Worm (Caenorhabditis elegans) whole organism, young adult: Measurements from ENCODE around the gene abcf-3.

ENCODE experiments used
- B0019.2 ChIP-seq: fragments of 200-800 bp; sonication (Bioruptor generic); conservative IDR thresholded peaks from 2 replicates; pipeline ENCODE4 v1.3.6; 2022; ENCODE audit warnings: missing genetic modification reagents, missing genetic modification characterization, missing compliant biosample characterization
- B0261.1 ChIP-seq: sonication (generic microtip); optimal IDR thresholded peaks from 2 replicates; lab custom pipeline; 2016; ENCODE audit warnings: mild to moderate bottlenecking, missing genetic modification characterization, moderate library complexity, missing compliant biosample characterization
- F10E7.11 ChIP-seq: sonication (generic microtip); optimal IDR thresholded peaks from 2 replicates; lab custom pipeline; 2017; ENCODE audit warnings: mild to moderate bottlenecking, missing genetic modification characterization, moderate library complexity, missing compliant biosample characterization
- F23B12.7 ChIP-seq: sonication (generic microtip); optimal IDR thresholded peaks from 2 replicates; lab custom pipeline; 2017; ENCODE audit warnings: missing genetic modification characterization, mild to moderate bottlenecking, missing compliant biosample characterization, antibody characterized with exemption, moderate library complexity; ENCODE audit not compliant: insufficient read depth
- F33H1.4 ChIP-seq: fragments of 200-800 bp; sonication (Bioruptor generic); IDR thresholded peaks from 2 replicates; pipeline ENCODE4 v1.3.6; 2022; ENCODE audit warnings: missing genetic modification reagents, missing genetic modification characterization, missing compliant biosample characterization
- F49E8.2 ChIP-seq: sonication (generic microtip); optimal IDR thresholded peaks from 3 replicates; lab custom pipeline; 2017; ENCODE audit warnings: missing genetic modification characterization, mild to moderate bottlenecking, missing compliant biosample characterization, antibody characterized with exemption, moderate library complexity; ENCODE audit not compliant: insufficient read depth
- F52B5.7 ChIP-seq: sonication (generic microtip); optimal IDR thresholded peaks from 2 replicates; lab custom pipeline; 2016; ENCODE audit warnings: mild to moderate bottlenecking, missing genetic modification characterization, missing compliant biosample characterization
- F55B11.4 ChIP-seq: sonication (generic microtip); optimal IDR thresholded peaks from 2 replicates; lab custom pipeline; 2016; ENCODE audit warnings: missing compliant biosample characterization, missing genetic modification characterization, borderline replicate concordance; ENCODE audit not compliant: insufficient read depth
- F57C9.4 ChIP-seq: sonication (generic microtip); optimal IDR thresholded peaks from 2 replicates; lab custom pipeline; 2017; ENCODE audit warnings: mild to moderate bottlenecking, missing genetic modification characterization, missing compliant biosample characterization
- K12H6.12 ChIP-seq: fragments of 200-800 bp; sonication (Bioruptor generic); optimal IDR thresholded peaks from 2 replicates; lab custom pipeline; 2018; ENCODE audit warnings: mild to moderate bottlenecking, missing genetic modification characterization, missing compliant biosample characterization
- T26A5.8 ChIP-seq: sonication (generic microtip); optimal IDR thresholded peaks from 2 replicates; lab custom pipeline; 2016; ENCODE audit warnings: missing genetic modification characterization, missing compliant biosample characterization
- Y56A3A.18 ChIP-seq: fragments of 200-800 bp; sonication (Bioruptor generic); IDR thresholded peaks from 2 replicates; pipeline ENCODE4 v1.3.6; 2022; ENCODE audit warnings: missing genetic modification reagents, missing genetic modification characterization, missing compliant biosample characterization
- Y95B8A.8 ChIP-seq: fragments of 200-800 bp; sonication (Bioruptor generic); IDR thresholded peaks from 2 replicates; pipeline ENCODE4 v1.3.6; 2022; ENCODE audit warnings: missing genetic modification reagents, missing genetic modification characterization, missing compliant biosample characterization
- akir-1 ChIP-seq: fragments of 200-800 bp; sonication (Bioruptor generic); optimal IDR thresholded peaks from 2 replicates; lab custom pipeline; 2018; ENCODE audit warnings: mild to moderate bottlenecking, missing genetic modification characterization, moderate library complexity, missing compliant biosample characterization
- athp-1 ChIP-seq: sonication (generic microtip); optimal IDR thresholded peaks from 2 replicates; lab custom pipeline; 2017; ENCODE audit warnings: mild to moderate bottlenecking, missing genetic modification characterization, missing compliant biosample characterization
- bed-1 ChIP-seq: fragments of 200-800 bp; sonication (Bioruptor generic); IDR thresholded peaks from 2 replicates; pipeline ENCODE4 v1.3.6; 2022; ENCODE audit warnings: missing genetic modification reagents, missing genetic modification characterization, missing compliant biosample characterization
- ccch-3 ChIP-seq: fragments of 200-800 bp; sonication (Bioruptor generic); optimal IDR thresholded peaks from 2 replicates; lab custom pipeline; 2018; ENCODE audit warnings: mild to moderate bottlenecking, missing genetic modification characterization, missing compliant biosample characterization
- cebp-1 ChIP-seq, 2 experiments: fragments of 200-800 bp in 1 of 2; sonication (Bioruptor generic) in 1 of 2; sonication (generic microtip) in 1 of 2; IDR thresholded peaks in 1 of 2; optimal IDR thresholded peaks in 1 of 2; 2 replicates each; pipeline versions ENCODE4 v1.3.6 to Lab custom; 2017 to 2022; ENCODE audit warnings: missing compliant biosample characterization in 2 of 2, missing genetic modification characterization in 2 of 2, mild to moderate bottlenecking in 1 of 2, missing genetic modification reagents in 1 of 2, moderate library complexity in 1 of 2
- ceh-79 ChIP-seq: sonication (generic microtip); optimal IDR thresholded peaks from 2 replicates; lab custom pipeline; 2017; ENCODE audit warnings: mild to moderate bottlenecking, missing genetic modification characterization, missing compliant biosample characterization
- ceh-91 ChIP-seq: fragments of 200-800 bp; sonication (Bioruptor generic); IDR thresholded peaks from 2 replicates; pipeline ENCODE4 v1.3.6; 2022; ENCODE audit warnings: missing genetic modification reagents, missing genetic modification characterization, missing compliant biosample characterization
- egrh-3 ChIP-seq: fragments of 200-800 bp; sonication (Bioruptor generic); IDR thresholded peaks from 2 replicates; pipeline ENCODE4 v1.3.6; 2022; ENCODE audit warnings: missing genetic modification reagents, missing genetic modification characterization, missing compliant biosample characterization
- ekl-4 ChIP-seq: fragments of 200-800 bp; sonication (Bioruptor generic); IDR thresholded peaks from 2 replicates; pipeline ENCODE4 v1.3.6; 2022; ENCODE audit warnings: missing genetic modification reagents, missing genetic modification characterization, missing compliant biosample characterization
- fkh-3 ChIP-seq: sonication (generic microtip); optimal IDR thresholded peaks from 2 replicates; lab custom pipeline; 2016; ENCODE audit warnings: mild to moderate bottlenecking, missing genetic modification characterization, missing compliant biosample characterization
- him-1 ChIP-seq: sonication (generic microtip); optimal IDR thresholded peaks from 2 replicates; lab custom pipeline; 2016; ENCODE audit warnings: missing genotype, missing genetic modification reagents, missing genetic modification characterization, missing compliant biosample characterization
- hmg-20 ChIP-seq: fragments of 200-800 bp; sonication (Bioruptor generic); IDR thresholded peaks from 2 replicates; pipeline ENCODE4 v1.3.6; 2022; ENCODE audit warnings: missing genetic modification reagents, missing genetic modification characterization, missing compliant biosample characterization
- lin-26 ChIP-seq: fragments of 200-800 bp; sonication (Bioruptor generic); IDR thresholded peaks from 2 replicates; pipeline ENCODE4 v1.3.6; 2022; ENCODE audit warnings: missing genetic modification reagents, missing genetic modification characterization, missing compliant biosample characterization
- lin-54 ChIP-seq: fragments of 200-800 bp; sonication (Bioruptor generic); optimal IDR thresholded peaks from 2 replicates; lab custom pipeline; 2018; ENCODE audit warnings: mild to moderate bottlenecking, missing genetic modification characterization, missing compliant biosample characterization
- lsl-1 ChIP-seq: fragments of 200-800 bp; sonication (Bioruptor generic); optimal IDR thresholded peaks from 2 replicates; lab custom pipeline; 2018; ENCODE audit warnings: mild to moderate bottlenecking, missing genetic modification characterization, moderate library complexity, missing compliant biosample characterization
- lsy-27 ChIP-seq: sonication (generic microtip); optimal IDR thresholded peaks from 2 replicates; lab custom pipeline; 2017; ENCODE audit warnings: missing genetic modification characterization, mild to moderate bottlenecking, missing compliant biosample characterization, antibody characterized with exemption, missing genotype, borderline replicate concordance; ENCODE audit not compliant: insufficient read depth
- madf-3 ChIP-seq: fragments of 200-800 bp; sonication (Bioruptor generic); IDR thresholded peaks from 2 replicates; pipeline ENCODE4 v1.3.6; 2022; ENCODE audit warnings: missing genetic modification reagents, missing genetic modification characterization, missing compliant biosample characterization
- mel-28 ChIP-seq: sonication (generic microtip); optimal IDR thresholded peaks from 2 replicates; lab custom pipeline; 2016; ENCODE audit warnings: borderline replicate concordance, mild to moderate bottlenecking, missing genetic modification characterization, missing compliant biosample characterization
- mes-4 ChIP-seq: sonication (generic microtip); optimal IDR thresholded peaks from 2 replicates; lab custom pipeline; 2016; ENCODE audit warnings: missing genotype, missing genetic modification characterization, missing compliant biosample characterization
- nfya-2 ChIP-seq: fragments of 200-800 bp; sonication (Bioruptor generic); IDR thresholded peaks from 2 replicates; pipeline ENCODE4 v1.3.6; 2022; ENCODE audit warnings: missing genetic modification reagents, missing genetic modification characterization, missing compliant biosample characterization
- nfyb-1 ChIP-seq: fragments of 200-800 bp; sonication (Bioruptor generic); IDR thresholded peaks from 2 replicates; pipeline ENCODE4 v1.3.6; 2022; ENCODE audit warnings: missing genetic modification reagents, missing genetic modification characterization, missing compliant biosample characterization
- nhr-120 ChIP-seq: fragments of 200-800 bp; sonication (Bioruptor generic); IDR thresholded peaks from 2 replicates; pipeline ENCODE4 v1.3.6; 2022; ENCODE audit warnings: missing genetic modification characterization, missing compliant biosample characterization
- nhr-179 ChIP-seq: sonication (generic microtip); optimal IDR thresholded peaks from 2 replicates; lab custom pipeline; 2016; ENCODE audit warnings: mild to moderate bottlenecking, missing genetic modification characterization, missing compliant biosample characterization
- snpc-1.3 ChIP-seq: sonication (generic microtip); optimal IDR thresholded peaks from 2 replicates; lab custom pipeline; 2017; ENCODE audit warnings: missing genetic modification characterization, mild to moderate bottlenecking, missing compliant biosample characterization, antibody characterized with exemption, moderate library complexity, missing genotype, missing genetic modification reagents; ENCODE audit not compliant: insufficient read depth
- snpc-4 ChIP-seq, 5 experiments: fragments of 150-350 bp in 1 of 5; sonication (generic microtip) in 4 of 5; optimal IDR thresholded peaks; 2 replicates each; lab custom pipeline; 2014 to 2018; ENCODE audit warnings: missing genetic modification characterization in 5 of 5, missing biosample characterization in 3 of 5, antibody characterized with exemption in 2 of 5, mild to moderate bottlenecking in 2 of 5, missing compliant biosample characterization in 2 of 5, missing genotype in 2 of 5, moderate library complexity in 2 of 5, missing genetic modification reagents in 1 of 5
- tlf-1 ChIP-seq: fragments of 200-800 bp; sonication (Bioruptor generic); optimal IDR thresholded peaks from 2 replicates; lab custom pipeline; 2018; ENCODE audit warnings: mild to moderate bottlenecking, missing genetic modification characterization, missing compliant biosample characterization
- xnd-1 ChIP-seq: sonication (generic microtip); optimal IDR thresholded peaks from 2 replicates; lab custom pipeline; 2016; ENCODE audit warnings: missing genotype, missing genetic modification reagents, missing genetic modification characterization, missing compliant biosample characterization
- zfh-2 ChIP-seq: fragments of 200-800 bp; sonication (Bioruptor generic); conservative IDR thresholded peaks from 2 replicates; pipeline ENCODE4 v1.3.6; 2022; ENCODE audit warnings: missing genetic modification reagents, missing genetic modification characterization, missing compliant biosample characterization
- ztf-18 ChIP-seq: sonication (generic microtip); optimal IDR thresholded peaks from 2 replicates; lab custom pipeline; 2016; ENCODE audit warnings: missing genotype, mild to moderate bottlenecking, missing genetic modification characterization, missing compliant biosample characterization
- ztf-26 ChIP-seq: sonication (generic microtip); optimal IDR thresholded peaks from 2 replicates; lab custom pipeline; 2017; ENCODE audit warnings: missing genetic modification characterization, missing compliant biosample characterization
- ztf-28 ChIP-seq: fragments of 200-800 bp; sonication (Bioruptor generic); IDR thresholded peaks from 2 replicates; pipeline ENCODE4 v1.3.6; 2022; ENCODE audit warnings: missing genetic modification reagents, missing genetic modification characterization, missing compliant biosample characterization

abcf-3 gene

DNA sequence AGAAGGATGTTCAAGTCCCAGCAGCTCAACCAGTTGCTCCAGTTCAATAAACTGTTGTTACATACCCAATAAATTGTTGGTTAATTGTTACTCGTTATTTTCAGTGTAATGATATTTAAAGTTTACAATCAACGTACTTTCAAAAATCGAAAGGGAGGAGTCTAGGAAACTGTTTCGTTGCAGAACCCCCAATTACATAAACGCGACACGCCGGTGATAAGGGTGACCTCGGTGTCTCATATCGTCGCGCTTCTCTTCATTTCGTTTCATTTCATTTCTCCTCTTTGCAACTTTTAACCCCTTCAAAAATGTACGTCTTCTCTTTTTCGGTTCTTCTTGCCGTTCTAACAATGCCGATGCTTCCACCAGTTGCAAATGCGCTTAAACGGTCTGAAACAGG, 34.7 kb downstream of the abcf-3 start, which contains the start of gene C23G10.2 (continued):
- TF ChIP-seq ccch-3 (GFP tag; lab: Kevin White, UChicago) (no peak), K12H6.12 (tag; lab: Kevin White, UChicago) (no peak), B0019.2 (GFP tag; lab: Robert Waterston, UW) (no peak), ztf-26 (tag; lab: Kevin White, UChicago) (no peak), madf-3 (peak; percentile 58; the same call in 1 of the 2 replicates), F52B5.7 (tag; lab: Kevin White, UChicago) (no peak), zfh-2 (GFP tag; lab: Robert Waterston, UW) (0 out of 2 replicates have a peak, but pooled peaks have one; percentile 7), athp-1 (tag; lab: Kevin White, UChicago) (no peak), egrh-3 (GFP tag; lab: Robert Waterston, UW) (no peak), snpc-1.3 (tag; lab: Kevin White, UChicago) (peak; percentile 42), F55B11.4 (tag; lab: Kevin White, UChicago) (no peak), him-1 (tag; lab: Kevin White, UChicago) (no peak), akir-1 (no peak), Y56A3A.18 (peak; percentile 68; the same call in 1 of the 2 replicates), nhr-179 (tag; lab: Kevin White, UChicago) (no peak), T26A5.8 (tag; lab: Kevin White, UChicago) (no peak), tlf-1 (GFP tag; lab: Kevin White, UChicago) (peak; percentile 41), hmg-20 (GFP tag; lab: Robert Waterston, UW) (no peak), B0261.1 (tag; lab: Kevin White, UChicago) (no peak), cebp-1 (GFP tag; IDR thresholded peaks at IDR 0.05; lab: Robert Waterston, UW) (no peak), cebp-1 (tag; optimal IDR thresholded peaks at IDR 0.05; lab: Kevin White, UChicago) (no peak), lin-26 (peak; percentile 69), fkh-3 (tag; lab: Kevin White, UChicago) (no peak), bed-1 (GFP tag; lab: Robert Waterston, UW) (no peak), ztf-18 (tag; lab: Kevin White, UChicago) (no peak), ceh-79 (no peak), F57C9.4 (tag; lab: Kevin White, UChicago) (no peak), lsy-27 (tag; lab: Kevin White, UChicago) (no peak), lsl-1 (peak; percentile 1)

DNA sequence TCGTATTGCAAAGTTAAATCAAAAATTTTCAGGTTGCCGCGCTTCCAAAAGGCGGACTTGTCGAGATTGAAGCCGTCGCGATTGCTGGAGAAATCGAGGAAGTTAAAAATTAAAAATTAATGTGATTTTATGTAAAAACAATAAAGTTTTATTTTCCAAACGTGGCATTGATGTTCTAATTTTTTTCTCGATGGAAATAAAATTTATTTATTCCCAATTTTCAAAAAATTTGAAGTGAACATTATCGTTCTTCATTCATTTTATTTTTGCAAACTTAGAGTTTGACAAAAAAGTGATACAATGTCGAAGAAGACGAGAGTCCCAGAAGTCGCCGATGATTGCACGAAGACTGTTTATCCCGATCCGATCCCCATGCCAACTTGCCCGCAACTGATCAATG, 35.8 kb downstream of the abcf-3 start, which contains the start of gene C23G10.1:
C23G10.1 (plus strand) TSS at position 301 of the 400 bp plus-strand sequence.
- no peak for TF ChIP-seq lin-54 (GFP tag; lab: Kevin White, UChicago)
- no peak for TF ChIP-seq mes-4 (tag; lab: Kevin White, UChicago)
- no peak for TF ChIP-seq nfya-2
- TF ChIP-seq xnd-1, result no peak
- peak; percentile 32 for TF ChIP-seq F49E8.2 (tag; lab: Kevin White, UChicago)
- no peak for TF ChIP-seq egrh-3 (GFP tag; lab: Robert Waterston, UW)
- TF ChIP-seq mel-28 (tag; lab: Kevin White, UChicago), result no peak
- TF ChIP-seq, all 124 proteins: peak for 1

DNA sequence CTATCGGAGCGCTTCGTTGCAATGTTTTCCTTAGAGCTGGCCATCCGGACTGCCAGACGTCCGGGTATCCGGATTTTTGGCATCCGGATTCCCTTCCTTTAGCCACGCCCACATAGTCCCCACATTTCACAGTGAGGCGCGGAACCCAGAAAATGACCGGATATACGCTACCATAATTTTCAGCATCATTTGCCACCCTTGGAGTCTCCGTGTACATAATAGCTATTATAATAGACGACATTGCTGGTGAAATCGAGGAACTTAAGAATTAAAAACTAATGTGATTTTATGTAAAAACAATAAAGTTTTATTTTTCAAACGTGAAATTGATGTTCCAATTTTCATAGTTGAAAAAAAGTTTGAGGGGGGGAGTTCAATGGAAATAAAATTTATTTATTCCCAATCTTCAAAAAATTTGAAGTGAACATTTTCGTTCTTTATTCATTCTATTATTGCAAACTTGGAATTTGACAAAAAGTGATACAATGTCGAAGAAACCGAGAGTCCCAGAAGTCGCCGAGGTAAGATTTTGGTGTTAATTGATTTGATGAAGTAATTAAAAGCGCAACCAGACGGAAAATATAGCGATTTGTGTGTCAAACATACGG, 37.1 kb downstream of the abcf-3 start:
- no peak for TF ChIP-seq nfyb-1 (GFP tag; lab: Robert Waterston, UW)
- no peak for TF ChIP-seq ztf-28
- TF ChIP-seq F23B12.7 (tag; lab: Kevin White, UChicago), result no peak
- TF ChIP-seq F10E7.11 (tag; lab: Kevin White, UChicago), result no peak
- TF ChIP-seq fkh-3 (tag; lab: Kevin White, UChicago), result no peak
- no peak for TF ChIP-seq Y95B8A.8 (GFP tag; lab: Robert Waterston, UW)
- TF ChIP-seq ceh-91 (GFP tag; lab: Robert Waterston, UW), result no peak
- TF ChIP-seq nhr-120 (GFP tag; lab: Robert Waterston, UW), result no peak
- peak; percentile 35; the same call in 1 of the 2 replicates for TF ChIP-seq F33H1.4
- TF ChIP-seq snpc-4 (GFP tag; optimal IDR thresholded peaks at IDR 0.05; lab: Kevin White, UChicago), result peak; percentile 90
- peak; percentile 85 to 93 (median 90) for TF ChIP-seq snpc-4 (tag; optimal IDR thresholded peaks at IDR 0.05; lab: Kevin White, UChicago)
- TF ChIP-seq ekl-4 (GFP tag; lab: Robert Waterston, UW), result 0 out of 2 replicates have a peak, but pooled peaks have one; percentile 42
